Worm (Caenorhabditis elegans): ENCODE data around the gene nhr-288.

The nhr-288 gene

DNA sequence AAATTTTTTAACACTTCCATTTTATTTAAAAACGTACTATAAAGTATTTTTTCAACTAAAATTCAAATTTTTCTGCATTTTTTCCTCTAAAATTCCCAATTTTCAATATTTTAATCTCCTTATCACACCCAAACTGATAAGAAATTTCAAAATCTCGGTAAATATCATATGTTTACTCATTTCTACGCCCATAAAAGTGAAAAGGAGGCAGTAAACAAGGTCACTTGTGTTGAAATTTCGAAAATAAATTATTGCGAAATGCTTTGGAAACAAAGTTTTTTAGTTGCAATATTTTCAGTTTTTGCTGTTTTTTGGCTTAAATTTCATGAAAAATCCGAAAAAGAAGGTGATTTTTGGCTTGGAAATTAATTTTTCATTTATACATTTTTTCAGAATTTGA is 10.9 kb downstream of the nhr-288 start, which contains the start of gene C08E8.4:
Gene C08E8.4 (plus strand): TSS at position 268 of the 400 bp plus-strand sequence.
- no peak for TF ChIP-seq ceh-90 (tag; optimal IDR thresholded peaks at IDR 0.05)
- TF ChIP-seq elt-3 (tag; optimal IDR thresholded peaks at IDR 0.05): peak in 2 of 6 experiments; percentile 23 to 25
- TF ChIP-seq lin-35 (GFP tag; optimal IDR thresholded peaks at IDR 0.05): peak in 1 of 2 experiments; percentile 30
- TF ChIP-seq elt-2 (tag; optimal IDR thresholded peaks at IDR 0.05): peak; percentile 82

ce11 chrV:18371028-18371427 is 11.5 kb downstream of the nhr-288 start:
- TF ChIP-seq nhr-85 (tag) (no peak), ceh-8 (GFP tag; optimal IDR thresholded peaks at IDR 0.05) (no peak), unc-30 (tag; optimal IDR thresholded peaks at IDR 0.05) (no peak), C04F5.9 (tag; optimal IDR thresholded peaks at IDR 0.05) (no peak), nhr-19 (GFP tag; conservative IDR thresholded peaks at IDR 0.05) (no peak), unc-86 (tag; optimal IDR thresholded peaks at IDR 0.05) (no peak)

DNA sequence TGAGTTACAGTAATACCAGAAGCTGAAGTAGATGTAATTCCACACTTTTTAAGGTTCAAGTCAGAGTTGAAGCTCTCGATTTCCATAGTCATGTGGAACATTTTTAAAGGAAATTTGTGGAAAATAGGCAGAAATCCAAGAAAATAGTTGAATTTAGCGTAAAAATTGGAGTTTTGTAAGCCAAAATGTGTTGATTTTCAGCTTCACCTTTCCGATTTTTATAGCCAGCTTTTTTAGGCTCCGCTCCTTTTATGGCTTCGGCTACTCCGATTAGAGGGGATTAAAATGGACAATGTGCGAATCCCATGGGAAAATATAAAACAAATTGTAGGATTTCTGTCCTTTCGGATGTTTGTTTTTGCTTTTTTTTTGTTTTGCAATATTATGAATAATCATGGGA is 14.2 kb downstream of the nhr-288 start, which contains the start of gene C08E8.6:
Gene C08E8.6 (minus strand): TSS at position 101 of the 400 bp plus-strand sequence.
- TF ChIP-seq F16B12.6 (tag; optimal IDR thresholded peaks at IDR 0.05) (no peak), dpl-1 (GFP tag; optimal IDR thresholded peaks at IDR 0.05) (no peak), swsn-7 (tag; optimal IDR thresholded peaks at IDR 0.05) (no peak), fkh-4 (tag; optimal IDR thresholded peaks at IDR 0.05; ENCODE audit: borderline replicate concordance) (no peak), snu-23 (GFP tag; optimal IDR thresholded peaks at IDR 0.05) (no peak), mab-9 (GFP tag; IDR thresholded peaks at IDR 0.05) (no peak), ceh-88 (GFP tag; IDR thresholded peaks at IDR 0.05) (no peak), egl-13 (tag; optimal IDR thresholded peaks at IDR 0.05) (no peak), ceh-8 (GFP tag; optimal IDR thresholded peaks at IDR 0.05) (no peak), pag-3 (tag; optimal IDR thresholded peaks at IDR 0.05; ENCODE audit: borderline replicate concordance, insufficient read depth) (no peak), nhr-71 (tag; optimal IDR thresholded peaks at IDR 0.05) (no peak), nhr-12 (tag; optimal IDR thresholded peaks at IDR 0.05) (no peak), elt-2 (tag; optimal IDR thresholded peaks at IDR 0.05) (no peak), elt-3 (tag; optimal IDR thresholded peaks at IDR 0.05) (no peak), nhr-85 (tag) (no peak), nhr-28 (tag; optimal IDR thresholded peaks at IDR 0.05) (no peak)

DNA sequence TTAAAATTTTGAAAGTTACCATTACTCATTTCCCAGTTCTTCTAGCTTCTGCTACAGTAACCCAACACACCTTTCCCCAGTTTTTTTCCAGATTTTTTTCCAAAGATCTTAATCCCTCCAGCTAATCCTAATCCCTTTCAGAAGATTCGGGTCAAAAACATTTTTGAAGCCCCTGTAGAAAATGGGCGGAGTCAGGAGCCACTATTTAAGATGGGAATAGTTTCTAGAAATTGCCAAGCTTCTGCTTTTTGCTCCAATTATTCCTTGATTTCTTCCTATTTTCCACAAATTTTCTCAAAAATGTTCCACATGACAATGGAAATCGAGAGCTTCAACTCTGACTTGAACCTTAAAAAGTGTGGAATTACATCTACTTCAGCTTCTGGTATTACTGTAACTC is 17.9 kb downstream of the nhr-288 start, which contains the start of gene C08E8.9:
Gene C08E8.9 (plus strand): TSS at position 301 of the 400 bp plus-strand sequence.
- TF ChIP-seq dsc-1 (tag; optimal IDR thresholded peaks at IDR 0.05) (peak; percentile 3), unc-86 (tag; optimal IDR thresholded peaks at IDR 0.05) (no peak)

- TF ChIP-seq hpl-2 (GFP tag; optimal IDR thresholded peaks at IDR 0.05): no peak
- TF ChIP-seq lir-3 (tag; optimal IDR thresholded peaks at IDR 0.05; ENCODE audit: poor library complexity): no peak
- no peak for TF ChIP-seq fkh-10 (GFP tag; optimal IDR thresholded peaks at IDR 0.05)
- TF ChIP-seq isw-1 (GFP tag; IDR thresholded peaks at IDR 0.05): no peak
- TF ChIP-seq ceh-63 (GFP tag; optimal IDR thresholded peaks at IDR 0.05): no peak
- no peak for TF ChIP-seq ceh-90 (tag; optimal IDR thresholded peaks at IDR 0.05)
- TF ChIP-seq zip-4 (GFP tag; optimal IDR thresholded peaks at IDR 0.05): no peak
- TF ChIP-seq aha-1 (tag; optimal IDR thresholded peaks at IDR 0.05): no peak
- TF ChIP-seq grh-1 (GFP tag; IDR thresholded peaks at IDR 0.05): no peak
- no peak for TF ChIP-seq zag-1 (tag; optimal IDR thresholded peaks at IDR 0.05)
- TF ChIP-seq elt-3 (tag; optimal IDR thresholded peaks at IDR 0.05): no peak
- TF ChIP-seq efl-3 (GFP tag; optimal IDR thresholded peaks at IDR 0.05): no peak
- no peak for TF ChIP-seq skn-1 (tag; optimal IDR thresholded peaks at IDR 0.05)
- no peak for TF ChIP-seq lin-15B (tag; optimal IDR thresholded peaks at IDR 0.05)
Observed at ce11 chrV:18362402-18362801, 20.1 kb downstream of the nhr-288 start, which contains the start of gene C08E8.1. TSS of gene C08E8.1 (minus strand) at chrV:18362502.
